Worm (Caenorhabditis elegans): ENCODE measurements around the gene psr-1.

psr-1 gene

ce11 chrIV:4665079-4665478 lies 12.0 kb downstream of the psr-1 start, which contains the start of gene F29B9.1:
Gene F29B9.1, plus strand, starts transcription at chrIV:4665379.
- TF ChIP-seq unc-62 (GFP tag; optimal IDR thresholded peaks at IDR 0.05) (no peak), nhr-12 (tag; optimal IDR thresholded peaks at IDR 0.05) (no peak), elt-1 (tag; optimal IDR thresholded peaks at IDR 0.05) (no peak), snpc-4 (tag; optimal IDR thresholded peaks at IDR 0.05) (no peak), ztf-4 (tag; optimal IDR thresholded peaks at IDR 0.05) (no peak), ceh-16 (tag; optimal IDR thresholded peaks at IDR 0.05) (no peak), lin-13 (GFP tag; optimal IDR thresholded peaks at IDR 0.05) (no peak), nhr-129 (tag; optimal IDR thresholded peaks at IDR 0.05) (no peak), C34F6.9 (tag; optimal IDR thresholded peaks at IDR 0.05) (no peak), ceh-82 (tag; optimal IDR thresholded peaks at IDR 0.05) (no peak)

DNA sequence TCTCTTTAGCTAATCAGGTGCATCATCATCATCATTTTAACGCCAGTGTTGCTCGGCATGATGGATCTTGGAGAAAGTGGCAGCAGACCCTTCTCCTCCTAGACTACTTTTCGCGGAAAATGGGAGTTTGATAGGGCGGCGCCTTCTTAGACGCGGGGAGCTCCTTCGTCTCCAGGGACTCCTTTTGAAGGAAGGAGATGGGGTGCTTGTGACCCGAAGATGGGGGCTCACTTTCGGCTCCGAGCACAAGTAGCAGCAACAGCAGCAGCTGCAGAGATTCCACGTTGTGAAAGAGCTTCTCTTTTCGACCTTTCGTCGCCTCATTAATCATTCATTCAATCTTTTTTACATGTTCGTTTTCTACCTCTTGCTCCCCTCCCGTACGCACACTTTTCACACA lies 14.3 kb downstream of the psr-1 start:
- TF ChIP-seq lin-39 (tag; optimal IDR thresholded peaks at IDR 0.05) (no peak), Y55F3AM.14 (GFP tag; optimal IDR thresholded peaks at IDR 0.05) (no peak), nhr-25 (tag; optimal IDR thresholded peaks at IDR 0.05) (no peak), lin-11 (tag; optimal IDR thresholded peaks at IDR 0.05) (no peak), crh-2 (tag; optimal IDR thresholded peaks at IDR 0.05) (no peak), fos-1 (tag; optimal IDR thresholded peaks at IDR 0.05) (no peak), ztf-11 (tag; optimal IDR thresholded peaks at IDR 0.05) (no peak), nhr-11 (tag; optimal IDR thresholded peaks at IDR 0.05) (no peak), sma-3 (GFP tag; optimal IDR thresholded peaks at IDR 0.05) (no peak), mab-5 (tag; optimal IDR thresholded peaks at IDR 0.05) (no peak), mdl-1 (tag; optimal IDR thresholded peaks at IDR 0.05) (no peak), sem-4 (tag; optimal IDR thresholded peaks at IDR 0.05) (no peak), lin-13 (GFP tag; optimal IDR thresholded peaks at IDR 0.05) (no peak), F13H6.1 (tag; optimal IDR thresholded peaks at IDR 0.05) (no peak)

DNA sequence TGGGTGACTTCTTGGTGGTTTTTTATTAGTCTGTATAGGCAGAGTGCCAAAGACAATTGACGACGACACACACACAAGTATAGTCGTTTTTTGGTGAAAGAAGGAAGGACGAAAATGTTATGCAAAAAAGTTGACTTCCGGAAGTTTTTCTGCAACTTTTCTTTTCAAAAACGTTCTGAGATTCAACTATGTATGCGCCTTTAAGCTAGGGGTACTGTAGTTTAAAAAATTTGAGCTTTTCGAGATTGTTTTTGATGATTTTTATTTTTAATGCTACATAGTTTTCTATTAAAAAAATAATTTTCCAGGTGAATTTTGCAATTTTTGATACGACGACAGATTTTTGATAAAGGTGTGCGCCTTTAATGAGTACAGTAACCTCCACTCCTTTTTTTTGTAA lies 14.8 kb downstream of the psr-1 start:
- TF ChIP-seq peb-1 (tag; optimal IDR thresholded peaks at IDR 0.05) (no peak), zag-1 (tag; optimal IDR thresholded peaks at IDR 0.05) (no peak), nhr-10 (tag; optimal IDR thresholded peaks at IDR 0.05) (no peak), ztf-11 (tag; optimal IDR thresholded peaks at IDR 0.05) (no peak), nhr-25 (tag; optimal IDR thresholded peaks at IDR 0.05) (no peak), sma-9 (GFP tag; optimal IDR thresholded peaks at IDR 0.05) (no peak), sma-9 (tag; optimal IDR thresholded peaks at IDR 0.05) (no peak), sem-4 (tag; optimal IDR thresholded peaks at IDR 0.05) (no peak), nhr-12 (tag; optimal IDR thresholded peaks at IDR 0.05) (no peak), elt-1 (tag; optimal IDR thresholded peaks at IDR 0.05) (no peak), R02D3.7 (tag; optimal IDR thresholded peaks at IDR 0.05) (no peak), ceh-16 (tag; optimal IDR thresholded peaks at IDR 0.05) (no peak)

DNA sequence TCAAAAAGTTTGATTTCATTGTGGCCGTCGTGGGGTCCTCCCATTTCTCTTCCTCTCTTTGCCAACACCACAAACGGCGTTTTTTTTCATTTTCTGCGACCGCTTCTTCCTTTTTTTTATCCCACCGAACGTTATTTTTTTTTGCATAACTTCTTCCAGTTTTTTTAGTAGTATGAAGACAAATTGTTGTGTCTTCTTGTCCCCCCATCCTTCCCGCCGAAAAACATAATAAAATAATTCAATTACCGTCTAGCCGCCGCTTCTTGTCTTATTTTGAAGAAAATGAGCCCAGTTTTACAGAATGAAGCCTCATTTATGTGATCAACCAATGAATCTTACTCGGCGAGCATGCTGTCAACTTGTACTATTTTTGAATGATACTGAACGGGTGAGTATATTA lies 16.2 kb downstream of the psr-1 start, which contains the start of gene F29B9.12:
TSS of gene F29B9.12 (plus strand) at position 301 of the 400 bp plus-strand sequence.
- no peak for TF ChIP-seq ztf-11 (tag; optimal IDR thresholded peaks at IDR 0.05)
- TF ChIP-seq C34F6.9 (tag; optimal IDR thresholded peaks at IDR 0.05) = no peak
- no peak for TF ChIP-seq sma-9 (GFP tag; optimal IDR thresholded peaks at IDR 0.05)
- no peak for TF ChIP-seq sma-9 (tag; optimal IDR thresholded peaks at IDR 0.05)

- TF ChIP-seq skn-1 (tag; optimal IDR thresholded peaks at IDR 0.05) = no peak
- TF ChIP-seq gmeb-1 (tag; optimal IDR thresholded peaks at IDR 0.05) = no peak
Measured at ce11 chrIV:4673332-4673731, 20.3 kb downstream of the psr-1 start.

DNA sequence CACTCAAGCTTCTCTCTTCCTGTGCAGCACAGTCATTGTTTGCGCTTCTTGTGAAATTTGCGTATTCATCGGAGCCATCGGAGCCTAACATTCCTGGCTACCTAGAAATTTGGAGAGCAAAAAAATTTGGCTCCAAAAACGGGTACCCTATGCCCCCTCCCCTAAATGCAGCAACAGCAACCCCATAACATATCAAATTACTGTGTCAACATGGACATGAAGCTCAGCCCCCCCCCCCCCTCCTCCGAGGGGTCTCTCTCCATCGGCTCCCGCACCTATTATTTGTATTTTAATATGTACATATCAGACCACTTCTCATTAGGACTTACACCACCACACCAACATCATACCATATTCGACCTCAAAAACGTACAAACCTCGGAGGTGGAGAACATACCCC lies 21.3 kb downstream of the psr-1 start:
- no peak for TF ChIP-seq nhr-11 (tag; optimal IDR thresholded peaks at IDR 0.05)
- no peak for TF ChIP-seq nhr-129 (tag; optimal IDR thresholded peaks at IDR 0.05)

DNA sequence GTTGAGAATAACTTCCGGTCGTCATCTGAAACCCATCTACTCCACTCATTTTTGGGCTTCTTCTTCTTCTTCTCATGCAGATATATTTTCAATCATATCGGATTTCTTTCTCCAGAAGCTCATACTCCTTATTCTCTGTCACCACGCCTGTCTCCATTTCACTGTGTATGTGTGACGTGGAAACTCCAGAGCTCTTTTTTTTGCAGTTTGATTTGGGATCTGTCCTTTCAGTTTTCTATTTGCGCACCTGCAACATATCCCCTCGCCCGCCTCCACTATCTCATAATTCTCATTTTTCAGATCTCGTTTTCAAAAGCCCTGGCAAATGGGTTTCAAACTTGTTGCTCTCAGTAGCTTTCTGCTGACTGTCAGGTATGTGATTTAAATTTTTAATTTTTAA lies 25.7 kb downstream of the psr-1 start, which contains the start of gene kin-36:
TSS of gene kin-36 (plus strand) at position 301 of the 400 bp plus-strand sequence.
- no peak for TF ChIP-seq nhr-77 (tag; optimal IDR thresholded peaks at IDR 0.05)
- no peak for TF ChIP-seq crh-2 (tag; optimal IDR thresholded peaks at IDR 0.05)
- TF ChIP-seq lsy-2 (tag; optimal IDR thresholded peaks at IDR 0.05) = no peak
- TF ChIP-seq sma-9 (GFP tag; optimal IDR thresholded peaks at IDR 0.05) = no peak
- no peak for TF ChIP-seq sma-9 (tag; optimal IDR thresholded peaks at IDR 0.05)
- no peak for TF ChIP-seq dmd-4 (tag; optimal IDR thresholded peaks at IDR 0.05)
- no peak for TF ChIP-seq snpc-4 (tag; optimal IDR thresholded peaks at IDR 0.05)
- TF ChIP-seq elt-3 (tag; optimal IDR thresholded peaks at IDR 0.05) = no peak
- TF ChIP-seq lin-13 (GFP tag; optimal IDR thresholded peaks at IDR 0.05) = no peak
- TF ChIP-seq lin-11 (tag; optimal IDR thresholded peaks at IDR 0.05) = no peak
- TF ChIP-seq unc-55 (GFP tag; optimal IDR thresholded peaks at IDR 0.05) = no peak
- TF ChIP-seq fos-1 (tag; optimal IDR thresholded peaks at IDR 0.05) = no peak
- no peak for TF ChIP-seq nhr-23 (tag; optimal IDR thresholded peaks at IDR 0.05)
- no peak for TF ChIP-seq ZK546.5 (tag; optimal IDR thresholded peaks at IDR 0.05)
- TF ChIP-seq peb-1 (tag; optimal IDR thresholded peaks at IDR 0.05) = no peak
- TF ChIP-seq nhr-237 (tag; optimal IDR thresholded peaks at IDR 0.05) = no peak
- TF ChIP-seq nhr-6 (tag; optimal IDR thresholded peaks at IDR 0.05) = no peak
- no peak for TF ChIP-seq alr-1 (tag; optimal IDR thresholded peaks at IDR 0.05)
- no peak for TF ChIP-seq F13H6.1 (tag; optimal IDR thresholded peaks at IDR 0.05)
- no peak for TF ChIP-seq mab-5 (tag; optimal IDR thresholded peaks at IDR 0.05)
